Worm (Caenorhabditis elegans) whole organism, L1 larva: ENCODE data around the gene col-79.

Experiments
- C16A3.4 ChIP-seq: fragments of 150-350 bp; optimal IDR thresholded peaks from 2 replicates; lab custom pipeline; 2014; ENCODE audit warnings: missing biosample characterization, missing genetic modification characterization
- C34B4.2 ChIP-seq: sonication (generic microtip); optimal IDR thresholded peaks from 2 replicates; lab custom pipeline; 2017; ENCODE audit warnings: mild to moderate bottlenecking, missing genetic modification characterization, missing compliant biosample characterization
- alr-1 ChIP-seq: fragments of 200-800 bp; sonication (Bioruptor generic); optimal IDR thresholded peaks from 2 replicates; lab custom pipeline; 2018; ENCODE audit warnings: borderline replicate concordance, mild to moderate bottlenecking, missing genetic modification characterization, missing compliant biosample characterization
- blmp-1 ChIP-seq: fragments of 150-350 bp; optimal IDR thresholded peaks from 2 replicates; lab custom pipeline; 2014; ENCODE audit warnings: missing biosample characterization, missing genetic modification characterization
- ceh-63 ChIP-seq: fragments of 200-800 bp; sonication (Bioruptor generic); optimal IDR thresholded peaks from 2 replicates; lab custom pipeline; 2018; ENCODE audit warnings: mild to moderate bottlenecking, missing genetic modification characterization, missing compliant biosample characterization
- ceh-82 ChIP-seq, 3 experiments: fragments of 150-350 bp in 1 of 3; sonication (generic microtip) in 2 of 3; optimal IDR thresholded peaks; 2 replicates each; lab custom pipeline; 2014 to 2017; ENCODE audit warnings: missing biosample characterization in 3 of 3, missing genetic modification characterization in 3 of 3
- ceh-90 ChIP-seq: sonication (generic microtip); optimal IDR thresholded peaks from 2 replicates; lab custom pipeline; 2016; ENCODE audit warnings: missing genetic modification characterization, missing compliant biosample characterization
- efl-1 ChIP-seq, 4 experiments: fragments of 150-350 bp; optimal IDR thresholded peaks in 3 of 4; peaks in 1 of 4; 1 replicate in 1 of 4; 2 replicates in 3 of 4; lab custom pipeline; 2014; ENCODE audit warnings: missing biosample characterization in 2 of 4, missing genetic modification characterization in 2 of 4, missing genetic modification reagents in 2 of 4
- efl-3 ChIP-seq: fragments of 200-800 bp; sonication (Bioruptor generic); optimal IDR thresholded peaks from 2 replicates; lab custom pipeline; 2018; ENCODE audit warnings: mild to moderate bottlenecking, missing genetic modification characterization, missing compliant biosample characterization
- egl-13 ChIP-seq: sonication (generic microtip); optimal IDR thresholded peaks from 2 replicates; lab custom pipeline; 2016; ENCODE audit warnings: missing genotype, missing genetic modification reagents, missing genetic modification characterization, missing compliant biosample characterization
- elt-2 ChIP-seq: sonication (generic microtip); optimal IDR thresholded peaks from 2 replicates; lab custom pipeline; 2016; ENCODE audit warnings: missing genetic modification characterization, mild to moderate bottlenecking, inconsistent platforms, missing compliant biosample characterization, missing genetic modification reagents
- ets-5 ChIP-seq: fragments of 200-800 bp; sonication (Bioruptor generic); IDR thresholded peaks from 2 replicates; pipeline ENCODE4 v1.3.6; 2022; ENCODE audit warnings: missing genetic modification characterization, missing compliant biosample characterization
- fkh-8 ChIP-seq: sonication (generic microtip); optimal IDR thresholded peaks from 2 replicates; lab custom pipeline; 2016; ENCODE audit warnings: mild to moderate bottlenecking, missing genetic modification characterization, missing compliant biosample characterization
- grh-1 ChIP-seq: fragments of 200-800 bp; sonication (Bioruptor generic); IDR thresholded peaks from 2 replicates; pipeline ENCODE4 v1.3.6; 2022; ENCODE audit warnings: missing genetic modification reagents, missing genetic modification characterization, missing compliant biosample characterization
- hlh-17 ChIP-seq: fragments of 200-800 bp; sonication (Bioruptor generic); optimal IDR thresholded peaks from 2 replicates; lab custom pipeline; 2018; ENCODE audit warnings: missing genetic modification characterization, mild to moderate bottlenecking, missing compliant biosample characterization, moderate library complexity, borderline replicate concordance
- hlh-4 ChIP-seq: sonication (generic microtip); optimal IDR thresholded peaks from 2 replicates; lab custom pipeline; 2016; ENCODE audit warnings: mild to moderate bottlenecking, missing genetic modification characterization, missing compliant biosample characterization
- hpl-2 ChIP-seq: fragments of 150-350 bp; optimal IDR thresholded peaks from 2 replicates; lab custom pipeline; 2014; ENCODE audit warnings: missing biosample characterization, missing genetic modification reagents, missing genetic modification characterization
- isw-1 ChIP-seq: fragments of 200-800 bp; sonication (Bioruptor generic); IDR thresholded peaks from 2 replicates; pipeline ENCODE4 v1.3.6; 2022; ENCODE audit warnings: missing genetic modification characterization, missing compliant biosample characterization
- jun-1 ChIP-seq: fragments of 150-350 bp; optimal IDR thresholded peaks from 2 replicates; lab custom pipeline; 2014; ENCODE audit warnings: missing biosample characterization, missing genetic modification reagents, missing genetic modification characterization
- lin-14 ChIP-seq: fragments of 200-800 bp; sonication (Bioruptor generic); optimal IDR thresholded peaks from 2 replicates; lab custom pipeline; 2018; ENCODE audit warnings: mild to moderate bottlenecking, missing genetic modification characterization, moderate library complexity, missing compliant biosample characterization
- lin-15B ChIP-seq: fragments of 150-350 bp; sonication (generic microtip); optimal IDR thresholded peaks from 3 replicates; lab custom pipeline; 2014; ENCODE audit warnings: missing biosample characterization, missing genetic modification characterization
- nhr-11 ChIP-seq: fragments of 150-350 bp; optimal IDR thresholded peaks from 2 replicates; lab custom pipeline; 2014; ENCODE audit warnings: missing biosample characterization, missing genetic modification characterization
- nhr-12 ChIP-seq: sonication (generic microtip); optimal IDR thresholded peaks from 2 replicates; lab custom pipeline; 2017; ENCODE audit warnings: missing biosample characterization, missing genetic modification characterization
- nhr-19 ChIP-seq: fragments of 200-800 bp; sonication (Bioruptor generic); conservative IDR thresholded peaks from 2 replicates; pipeline ENCODE4 v1.3.6; 2022; ENCODE audit warnings: missing genetic modification characterization, missing compliant biosample characterization
- nhr-71 ChIP-seq: sonication (generic microtip); optimal IDR thresholded peaks from 2 replicates; lab custom pipeline; 2016; ENCODE audit warnings: mild to moderate bottlenecking, missing genetic modification characterization, moderate library complexity, missing compliant biosample characterization
- nhr-76 ChIP-seq: sonication (generic microtip); optimal IDR thresholded peaks from 2 replicates; lab custom pipeline; 2017; ENCODE audit warnings: missing biosample characterization, missing genetic modification characterization
- nhr-90 ChIP-seq: sonication (generic microtip); optimal IDR thresholded peaks from 2 replicates; lab custom pipeline; 2016; ENCODE audit warnings: mild to moderate bottlenecking, missing genetic modification characterization, missing compliant biosample characterization; ENCODE audit not compliant: poor library complexity
- pag-3 ChIP-seq: sonication (generic microtip); optimal IDR thresholded peaks from 2 replicates; lab custom pipeline; 2017; ENCODE audit warnings: missing genetic modification characterization, mild to moderate bottlenecking, missing compliant biosample characterization, antibody characterized with exemption, borderline replicate concordance; ENCODE audit not compliant: insufficient read depth
- pax-3 ChIP-seq: fragments of 200-800 bp; sonication (Bioruptor generic); optimal IDR thresholded peaks from 2 replicates; lab custom pipeline; 2018; ENCODE audit warnings: mild to moderate bottlenecking, missing genetic modification characterization, moderate library complexity, missing compliant biosample characterization
- skn-1 ChIP-seq: fragments of 150-350 bp; optimal IDR thresholded peaks from 2 replicates; lab custom pipeline; 2014; ENCODE audit warnings: missing biosample characterization, missing genetic modification characterization
- tlp-1 ChIP-seq: fragments of 150-350 bp; optimal IDR thresholded peaks from 2 replicates; lab custom pipeline; 2014; ENCODE audit warnings: missing biosample characterization, missing genetic modification characterization
- unc-30 ChIP-seq: sonication (generic microtip); optimal IDR thresholded peaks from 2 replicates; lab custom pipeline; 2017; ENCODE audit warnings: missing biosample characterization, missing genetic modification characterization
- unc-62 ChIP-seq: fragments of 150-350 bp; optimal IDR thresholded peaks from 2 replicates; lab custom pipeline; 2014; ENCODE audit warnings: missing biosample characterization, missing genetic modification reagents, missing genetic modification characterization
- unc-86 ChIP-seq: sonication (generic microtip); optimal IDR thresholded peaks from 2 replicates; lab custom pipeline; 2016; ENCODE audit warnings: missing genetic modification characterization, missing compliant biosample characterization
- unc-98 ChIP-seq: fragments of 200-800 bp; sonication (Bioruptor generic); IDR thresholded peaks from 2 replicates; pipeline ENCODE4 v1.3.6; 2022; ENCODE audit warnings: missing genetic modification characterization, missing compliant biosample characterization
- xbp-1 ChIP-seq: sonication (generic microtip); optimal IDR thresholded peaks from 2 replicates; lab custom pipeline; 2016; ENCODE audit warnings: missing genetic modification characterization, missing compliant biosample characterization
- ztf-11 ChIP-seq, 2 experiments: sonication (generic microtip); optimal IDR thresholded peaks; 2 replicates each; lab custom pipeline; 2016 to 2017; ENCODE audit warnings: missing genetic modification characterization in 2 of 2, missing biosample characterization in 1 of 2, missing compliant biosample characterization in 1 of 2
- ztf-4 ChIP-seq: fragments of 150-350 bp; optimal IDR thresholded peaks from 2 replicates; lab custom pipeline; 2014; ENCODE audit warnings: missing biosample characterization, missing genetic modification characterization

Gene col-79

ce11 chrII:10714262-10714933, 11.0 kb downstream of the col-79 start, which contains the start of the genes dph-2 and C09G5.7 (continued):
- TF ChIP-seq skn-1 (tag; lab: Kevin White, UChicago) = peak; percentile 54
- TF ChIP-seq nhr-12 (tag; lab: Kevin White, UChicago) = no peak
- TF ChIP-seq nhr-71 (tag; lab: Kevin White, UChicago) = peak; percentile 62
- peak; percentile 35 for TF ChIP-seq blmp-1 (tag; lab: Kevin White, UChicago)
- no peak for TF ChIP-seq ceh-63
- TF ChIP-seq ceh-90 (tag; lab: Kevin White, UChicago) = peak; percentile 70
- TF ChIP-seq tlp-1 (tag; lab: Kevin White, UChicago) = no peak
- TF ChIP-seq ets-5 = no peak
- no peak for TF ChIP-seq egl-13 (tag; lab: Kevin White, UChicago)
- no peak for TF ChIP-seq unc-98 (GFP tag; lab: Robert Waterston, UW)
- TF ChIP-seq pax-3 (tag; lab: Kevin White, UChicago) = no peak
- TF ChIP-seq nhr-19 = 0 out of 2 replicates have a peak, but pooled peaks have one; percentile 5
- no peak for TF ChIP-seq pag-3 (tag; lab: Kevin White, UChicago)
- no peak for TF ChIP-seq elt-2 (tag; lab: Kevin White, UChicago)
- TF ChIP-seq unc-30 (tag; lab: Kevin White, UChicago) = no peak
- TF ChIP-seq unc-62 (GFP tag; lab: Kevin White, UChicago) = no peak
- peak; percentile 9 for TF ChIP-seq lin-14
- no peak for TF ChIP-seq ceh-82 (tag; optimal IDR thresholded peaks at IDR 0.05; lab: Kevin White, UChicago)
- no peak for TF ChIP-seq alr-1 (tag; lab: Kevin White, UChicago)
- TF ChIP-seq C16A3.4 (tag; lab: Kevin White, UChicago) = no peak
- no peak for TF ChIP-seq hlh-17
- TF ChIP-seq lin-15B (tag; lab: Kevin White, UChicago) = peak; percentile 35
- peak; percentile 4; the same call in 1 of the 2 replicates for TF ChIP-seq isw-1 (GFP tag; lab: Robert Waterston, UW)
- TF ChIP-seq ztf-4 (tag; lab: Kevin White, UChicago) = no peak
- no peak for TF ChIP-seq hlh-4 (tag; lab: Kevin White, UChicago)
- TF ChIP-seq C34B4.2 (tag; lab: Kevin White, UChicago) = no peak
- no peak for TF ChIP-seq nhr-11 (tag; lab: Kevin White, UChicago)
- TF ChIP-seq unc-86 (tag; lab: Kevin White, UChicago) = no peak
- TF ChIP-seq grh-1 (GFP tag; lab: Robert Waterston, UW) = no peak
- peak in 1 of 2 experiments; percentile 45 for TF ChIP-seq ztf-11 (tag; optimal IDR thresholded peaks at IDR 0.05; lab: Kevin White, UChicago)
- TF ChIP-seq xbp-1 (tag; lab: Kevin White, UChicago) = peak; percentile 37

ce11 chrII:10717124-10717523, 13.7 kb downstream of the col-79 start, which contains the start of gene C09G5.13:
TSS of gene C09G5.13 (plus strand) at chrII:10717424.
- TF ChIP-seq efl-1 (optimal IDR thresholded peaks at IDR 0.05; lab: Kevin White, UChicago) = no peak
- TF ChIP-seq efl-1 (GFP tag; optimal IDR thresholded peaks at IDR 0.05 in 1 of 2; lab: Kevin White, UChicago) = peak in 1 of 2 experiments; percentile 31
- TF ChIP-seq unc-62 (GFP tag; lab: Kevin White, UChicago) = no peak
- no peak for TF ChIP-seq nhr-76 (tag; lab: Kevin White, UChicago)
- no peak for TF ChIP-seq hpl-2
- no peak for TF ChIP-seq nhr-90 (tag; lab: Kevin White, UChicago)
- no peak for TF ChIP-seq ets-5
- TF ChIP-seq grh-1 (GFP tag; lab: Robert Waterston, UW) = no peak
- no peak for TF ChIP-seq jun-1 (tag; lab: Kevin White, UChicago)

- TF ChIP-seq fkh-8 (tag; lab: Kevin White, UChicago) = peak; percentile 66
- TF ChIP-seq efl-3 (GFP tag; lab: Kevin White, UChicago) = no peak
Observed at ce11 chrII:10719931-10720330, 16.5 kb downstream of the col-79 start, which contains the start of gene mks-5. TSS of gene mks-5 (plus strand) at chrII:10720231.
